Worm (Caenorhabditis elegans): ENCODE data around the gene F53C3.3.

The F53C3.3 gene

ce11 chrII:3877127-3877526 is 25.5 kb upstream of the F53C3.3 start, which contains the start of gene nep-3:
Gene nep-3, minus strand, starts transcription at chrII:3877227.
- TF ChIP-seq jun-1 (tag; optimal IDR thresholded peaks at IDR 0.05) = no peak

- TF ChIP-seq ceh-9 (tag; optimal IDR thresholded peaks at IDR 0.05) = no peak
- no peak for TF ChIP-seq tbx-2 (tag; optimal IDR thresholded peaks at IDR 0.05)
- no peak for TF ChIP-seq pha-4 (tag; optimal IDR thresholded peaks at IDR 0.05)
- TF ChIP-seq ceh-82 (tag; optimal IDR thresholded peaks at IDR 0.05) = no peak
- no peak for TF ChIP-seq lin-39 (tag; optimal IDR thresholded peaks at IDR 0.05)
- TF ChIP-seq skn-1 (tag; optimal IDR thresholded peaks at IDR 0.05) = no peak
Measured at ce11 chrII:3877874-3878273, 24.8 kb upstream of the F53C3.3 start, which contains the start of gene sdz-7. Gene sdz-7, minus strand, starts transcription at chrII:3877974.

- TF ChIP-seq nfya-1 (tag; optimal IDR thresholded peaks at IDR 0.05; ENCODE audit: insufficient read depth) = no peak
- TF ChIP-seq skn-1 (tag; optimal IDR thresholded peaks at IDR 0.05) = no peak
- TF ChIP-seq unc-39 (tag; optimal IDR thresholded peaks at IDR 0.05) = no peak
- no peak for TF ChIP-seq nhr-12 (tag; optimal IDR thresholded peaks at IDR 0.05)
- TF ChIP-seq nhr-28 (tag; optimal IDR thresholded peaks at IDR 0.05) = no peak
- no peak for TF ChIP-seq ama-1 (optimal IDR thresholded peaks at IDR 0.05)
- TF ChIP-seq daf-12 (tag; optimal IDR thresholded peaks at IDR 0.05) = no peak
- TF ChIP-seq elt-2 (tag; optimal IDR thresholded peaks at IDR 0.05) = no peak
- TF ChIP-seq lsy-12 (tag; optimal IDR thresholded peaks at IDR 0.05) = no peak
- TF ChIP-seq nhr-11 (tag; optimal IDR thresholded peaks at IDR 0.05) = no peak
- no peak for TF ChIP-seq ceh-82 (tag; optimal IDR thresholded peaks at IDR 0.05)
- TF ChIP-seq elt-1 (tag; optimal IDR thresholded peaks at IDR 0.05) = no peak
- no peak for TF ChIP-seq pqm-1 (tag; optimal IDR thresholded peaks at IDR 0.05)
- TF ChIP-seq unc-62 (GFP tag; optimal IDR thresholded peaks at IDR 0.05) = no peak
- TF ChIP-seq fkh-10 (GFP tag; optimal IDR thresholded peaks at IDR 0.05) = no peak
- TF ChIP-seq nhr-77 (tag; optimal IDR thresholded peaks at IDR 0.05) = no peak
Measured at ce11 chrII:3878330-3878729, 24.3 kb upstream of the F53C3.3 start, which contains the start of gene srh-250. Gene srh-250, plus strand, starts transcription at chrII:3878630.

- TF ChIP-seq mml-1 (tag; optimal IDR thresholded peaks at IDR 0.05) (no peak), elt-2 (tag; optimal IDR thresholded peaks at IDR 0.05) (no peak), ztf-4 (tag; optimal IDR thresholded peaks at IDR 0.05) (no peak), egl-5 (tag; optimal IDR thresholded peaks at IDR 0.05) (no peak), ama-1 (optimal IDR thresholded peaks at IDR 0.05) (no peak), daf-12 (tag; optimal IDR thresholded peaks at IDR 0.05) (no peak), tbx-2 (tag; optimal IDR thresholded peaks at IDR 0.05) (no peak), nhr-28 (tag; optimal IDR thresholded peaks at IDR 0.05) (no peak), nhr-11 (tag; optimal IDR thresholded peaks at IDR 0.05) (no peak), ceh-28 (tag; optimal IDR thresholded peaks at IDR 0.05) (no peak), pqm-1 (tag; optimal IDR thresholded peaks at IDR 0.05) (no peak), fos-1 (tag; optimal IDR thresholded peaks at IDR 0.05) (no peak), sea-2 (GFP tag; optimal IDR thresholded peaks at IDR 0.05) (no peak)
Measured at ce11 chrII:3879945-3880344, 22.7 kb upstream of the F53C3.3 start, which contains the start of gene nhr-166. Gene nhr-166, plus strand, starts transcription at chrII:3880245.

ce11 chrII:3891124-3891523 is 11.5 kb upstream of the F53C3.3 start, which contains the start of gene F53C3.8:
Gene F53C3.8, plus strand, starts transcription at chrII:3891424.
- no peak for TF ChIP-seq ama-1 (optimal IDR thresholded peaks at IDR 0.05)
- no peak for TF ChIP-seq nhr-77 (tag; optimal IDR thresholded peaks at IDR 0.05)
- no peak for TF ChIP-seq hmg-11 (tag; optimal IDR thresholded peaks at IDR 0.05)
- no peak for TF ChIP-seq fkh-10 (GFP tag; optimal IDR thresholded peaks at IDR 0.05)
- TF ChIP-seq sea-2 (GFP tag; optimal IDR thresholded peaks at IDR 0.05) = no peak
- no peak for TF ChIP-seq ceh-82 (tag; optimal IDR thresholded peaks at IDR 0.05)
- TF ChIP-seq pha-4 (tag; optimal IDR thresholded peaks at IDR 0.05) = no peak
- TF ChIP-seq ztf-4 (tag; optimal IDR thresholded peaks at IDR 0.05) = no peak
- no peak for TF ChIP-seq lsy-12 (tag; optimal IDR thresholded peaks at IDR 0.05)
- TF ChIP-seq daf-12 (tag; optimal IDR thresholded peaks at IDR 0.05) = no peak
- TF ChIP-seq nhr-25 (tag; optimal IDR thresholded peaks at IDR 0.05) = no peak
- TF ChIP-seq nhr-237 (tag; optimal IDR thresholded peaks at IDR 0.05) = no peak
- no peak for TF ChIP-seq unc-39 (tag; optimal IDR thresholded peaks at IDR 0.05)
- no peak for TF ChIP-seq ceh-28 (tag; optimal IDR thresholded peaks at IDR 0.05)
- no peak for TF ChIP-seq ceh-9 (tag; optimal IDR thresholded peaks at IDR 0.05)

- no peak for TF ChIP-seq zag-1 (tag; optimal IDR thresholded peaks at IDR 0.05)
- no peak for TF ChIP-seq nfya-1 (tag; optimal IDR thresholded peaks at IDR 0.05; ENCODE audit: insufficient read depth)
- TF ChIP-seq lsy-12 (tag; optimal IDR thresholded peaks at IDR 0.05) = no peak
- TF ChIP-seq fkh-2 (tag; optimal IDR thresholded peaks at IDR 0.05) = no peak
- TF ChIP-seq ama-1 (optimal IDR thresholded peaks at IDR 0.05) = no peak
Measured at ce11 chrII:3893911-3894310, 8.7 kb upstream of the F53C3.3 start.

Measured in whole organism, L3 larva.